Fruit fly (Drosophila melanogaster) whole organism, wandering third instar larva: ENCODE measurements around the gene CG13875.

Experiments
- CG9705 ChIP-seq: fragments of 200-800 bp; sonication (Bioruptor generic); optimal IDR thresholded peaks from 2 replicates; lab custom pipeline; 2018; ENCODE audit warnings: missing biosample characterization, mild to moderate bottlenecking, missing genetic modification characterization
- Mio ChIP-seq: sonication (Bioruptor generic); optimal IDR thresholded peaks from 2 replicates; lab custom pipeline; 2016; ENCODE audit warnings: missing biosample characterization, missing genetic modification characterization
- Myc ChIP-seq: fragments of >200 bp; optimal IDR thresholded peaks from 2 replicates; lab custom pipeline; 2017
- brk ChIP-seq: fragments of 200-800 bp; sonication (Bioruptor generic); optimal IDR thresholded peaks from 2 replicates; lab custom pipeline; 2016; ENCODE audit warnings: missing biosample characterization, mild to moderate bottlenecking, missing genetic modification characterization
- dl ChIP-seq, 2 experiments: fragments of 175-275, 200-275 bp in 1 of 2; fragments of 200-275 bp in 1 of 2; sonication (Bioruptor generic); optimal IDR thresholded peaks; lab custom pipeline; 2018; ENCODE audit warnings: mild to moderate bottlenecking in 2 of 2, missing biosample characterization in 2 of 2, missing genetic modification characterization in 2 of 2, moderate library complexity in 2 of 2; ENCODE audit not compliant: partially characterized antibody in 2 of 2, insufficient read depth in 1 of 2
- h ChIP-seq: fragments of 200-800 bp; sonication (Bioruptor generic); optimal IDR thresholded peaks from 3 replicates; lab custom pipeline; 2016; ENCODE audit warnings: missing biosample characterization, mild to moderate bottlenecking, missing genetic modification characterization
- psq ChIP-seq: fragments of 200-800 bp; sonication (Bioruptor generic); optimal IDR thresholded peaks from 3 replicates; lab custom pipeline; 2017; ENCODE audit warnings: missing biosample characterization, mild to moderate bottlenecking, missing genetic modification characterization, moderate library complexity
- rgr ChIP-seq: fragments of 200-800 bp; sonication (Bioruptor generic); optimal IDR thresholded peaks from 3 replicates; lab custom pipeline; 2016; ENCODE audit warnings: missing biosample characterization, mild to moderate bottlenecking, missing genetic modification characterization

- no peak for TF ChIP-seq brk (GFP tag; lab: Kevin White, UChicago)
- no peak for TF ChIP-seq CG9705 (GFP tag; lab: Kevin White, UChicago)
- TF ChIP-seq rgr (GFP tag; lab: Kevin White, UChicago) = no peak
- TF ChIP-seq psq (GFP tag; lab: Kevin White, UChicago) = no peak
- TF ChIP-seq Mio (GFP tag; lab: Kevin White, UChicago) = no peak
- TF ChIP-seq Myc (lab: Kevin White, UChicago) = no peak
- no peak for TF ChIP-seq dl (GFP tag; optimal IDR thresholded peaks at IDR 0.05; lab: Kevin White, UChicago; ENCODE audit: insufficient read depth in 1 of 2, partially characterized antibody in 2 of 2)
- TF ChIP-seq h (GFP tag; lab: Kevin White, UChicago) = no peak
These were observed 1.8 kb upstream of the CG13875 start for dm6 chr3L:177938-178337.
